Worm (Caenorhabditis elegans) whole organism, late embryonic: ENCODE data around the gene dars-1.

ENCODE experiments used
- K02D7.2 ChIP-seq: sonication (generic microtip); optimal IDR thresholded peaks from 2 replicates; lab custom pipeline; 2017; ENCODE audit warnings: mild to moderate bottlenecking, missing genetic modification characterization, missing compliant biosample characterization
- ahr-1 ChIP-seq: sonication (generic microtip); optimal IDR thresholded peaks from 2 replicates; lab custom pipeline; 2016; ENCODE audit warnings: missing genetic modification characterization, missing compliant biosample characterization
- ceh-2 ChIP-seq: sonication (generic microtip); optimal IDR thresholded peaks from 2 replicates; lab custom pipeline; 2016; ENCODE audit warnings: missing genotype, missing genetic modification characterization, missing compliant biosample characterization
- ceh-31 ChIP-seq: sonication (generic microtip); optimal IDR thresholded peaks from 2 replicates; lab custom pipeline; 2016; ENCODE audit warnings: missing genetic modification characterization, missing compliant biosample characterization
- ceh-34 ChIP-seq: sonication (generic microtip); optimal IDR thresholded peaks from 2 replicates; lab custom pipeline; 2016; ENCODE audit warnings: mild to moderate bottlenecking, missing genetic modification characterization, missing compliant biosample characterization
- ceh-6 ChIP-seq: fragments of 200-800 bp; sonication (Bioruptor generic); optimal IDR thresholded peaks from 2 replicates; lab custom pipeline; 2018; ENCODE audit warnings: mild to moderate bottlenecking, missing genetic modification characterization, missing compliant biosample characterization
- ceh-9 ChIP-seq: sonication (generic microtip); optimal IDR thresholded peaks from 2 replicates; lab custom pipeline; 2016; ENCODE audit warnings: mild to moderate bottlenecking, missing genetic modification characterization, inconsistent platforms, missing compliant biosample characterization
- dmd-4 ChIP-seq: sonication (generic microtip); optimal IDR thresholded peaks from 2 replicates; lab custom pipeline; 2016; ENCODE audit warnings: borderline replicate concordance, missing genetic modification characterization, missing compliant biosample characterization
- elt-2 ChIP-seq: sonication (generic microtip); optimal IDR thresholded peaks from 2 replicates; lab custom pipeline; 2016; ENCODE audit warnings: missing genetic modification reagents, missing genetic modification characterization, missing compliant biosample characterization
- fkh-10 ChIP-seq: fragments of 150-350 bp; optimal IDR thresholded peaks from 2 replicates; lab custom pipeline; 2014; ENCODE audit warnings: missing biosample characterization, missing genetic modification reagents, missing genetic modification characterization
- fkh-6 ChIP-seq: sonication (generic microtip); optimal IDR thresholded peaks from 2 replicates; lab custom pipeline; 2016; ENCODE audit warnings: missing genetic modification characterization, missing compliant biosample characterization
- gmeb-2 ChIP-seq: sonication (generic microtip); optimal IDR thresholded peaks from 2 replicates; lab custom pipeline; 2016; ENCODE audit warnings: missing genetic modification characterization, inconsistent platforms, missing compliant biosample characterization
- hlh-13 ChIP-seq: fragments of 200-800 bp; sonication (Bioruptor generic); optimal IDR thresholded peaks from 2 replicates; lab custom pipeline; 2018; ENCODE audit warnings: mild to moderate bottlenecking, missing genetic modification characterization, missing compliant biosample characterization
- hlh-30 ChIP-seq: sonication (generic microtip); optimal IDR thresholded peaks from 2 replicates; lab custom pipeline; 2017; ENCODE audit warnings: antibody characterized with exemption, missing genetic modification characterization, missing compliant biosample characterization; ENCODE audit not compliant: insufficient read depth
- hlh-6 ChIP-seq: sonication (generic microtip); optimal IDR thresholded peaks from 2 replicates; lab custom pipeline; 2016; ENCODE audit warnings: missing genotype, missing genetic modification characterization, missing compliant biosample characterization
- hlh-8 ChIP-seq: sonication (generic microtip); optimal IDR thresholded peaks from 2 replicates; lab custom pipeline; 2016; ENCODE audit warnings: missing genotype, missing genetic modification characterization, missing compliant biosample characterization
- lin-11 ChIP-seq: fragments of 200-800 bp; sonication (Bioruptor generic); optimal IDR thresholded peaks from 2 replicates; lab custom pipeline; 2018; ENCODE audit warnings: mild to moderate bottlenecking, missing genetic modification characterization, missing compliant biosample characterization
- mec-3 ChIP-seq: sonication (generic microtip); optimal IDR thresholded peaks from 2 replicates; lab custom pipeline; 2016; ENCODE audit warnings: borderline replicate concordance, missing genetic modification characterization, missing compliant biosample characterization
- nfya-1 ChIP-seq: sonication (generic microtip); optimal IDR thresholded peaks from 2 replicates; lab custom pipeline; 2017; ENCODE audit warnings: missing genetic modification characterization, mild to moderate bottlenecking, missing compliant biosample characterization, antibody characterized with exemption, moderate library complexity
- npax-4 ChIP-seq: sonication (generic microtip); optimal IDR thresholded peaks from 2 replicates; lab custom pipeline; 2016; ENCODE audit warnings: missing genetic modification characterization, missing compliant biosample characterization
- pag-3 ChIP-seq: sonication (generic microtip); optimal IDR thresholded peaks from 2 replicates; lab custom pipeline; 2016; ENCODE audit warnings: missing compliant biosample characterization, missing genetic modification characterization, borderline replicate concordance
- ref-2 ChIP-seq: sonication (generic microtip); optimal IDR thresholded peaks from 2 replicates; lab custom pipeline; 2016; ENCODE audit warnings: missing genetic modification characterization, missing compliant biosample characterization
- rnt-1 ChIP-seq: sonication (generic microtip); optimal IDR thresholded peaks from 2 replicates; lab custom pipeline; 2016; ENCODE audit warnings: missing genetic modification characterization, missing compliant biosample characterization
- sdc-2 ChIP-seq: sonication (generic microtip); optimal IDR thresholded peaks from 2 replicates; lab custom pipeline; 2016; ENCODE audit warnings: missing genotype, missing genetic modification characterization, missing compliant biosample characterization
- sox-2 ChIP-seq: fragments of 200-800 bp; sonication (Bioruptor generic); IDR thresholded peaks from 2 replicates; pipeline ENCODE4 v1.3.6; 2022; ENCODE audit warnings: missing genetic modification reagents, missing genetic modification characterization, missing compliant biosample characterization
- sox-4 ChIP-seq: sonication (generic microtip); optimal IDR thresholded peaks from 2 replicates; lab custom pipeline; 2017; ENCODE audit warnings: mild to moderate bottlenecking, missing genetic modification characterization, inconsistent platforms, missing compliant biosample characterization
- tbx-2 ChIP-seq: sonication (generic microtip); optimal IDR thresholded peaks from 2 replicates; lab custom pipeline; 2016; ENCODE audit warnings: missing genetic modification characterization, missing compliant biosample characterization
- tbx-7 ChIP-seq: sonication (generic microtip); optimal IDR thresholded peaks from 2 replicates; lab custom pipeline; 2016; ENCODE audit warnings: missing genotype, missing genetic modification characterization, missing compliant biosample characterization
- unc-42 ChIP-seq: sonication (generic microtip); optimal IDR thresholded peaks from 2 replicates; lab custom pipeline; 2016; ENCODE audit warnings: missing genotype, missing genetic modification characterization, missing compliant biosample characterization

dars-1 gene

DNA sequence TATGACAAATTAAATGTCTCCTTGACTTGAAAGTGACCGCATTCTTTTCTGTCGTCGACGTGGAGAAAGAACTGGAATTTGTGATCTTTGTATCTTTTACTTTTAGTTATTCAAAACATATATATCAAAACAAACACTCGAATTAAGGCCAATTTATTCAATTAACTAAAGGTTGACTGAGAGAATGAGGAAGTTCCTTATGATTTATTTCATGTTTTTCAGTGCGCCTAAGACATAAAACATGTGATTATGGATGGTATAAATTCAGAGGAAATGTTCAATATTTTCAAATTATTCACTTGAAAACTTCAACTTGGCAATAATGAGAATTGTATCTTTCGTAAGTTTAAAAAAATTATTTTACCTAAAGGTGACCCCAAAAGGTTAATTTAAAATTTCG is 22.6 kb upstream of the dars-1 start, which contains the start of gene F55H2.8:
Gene F55H2.8 (plus strand): TSS at position 301 of the 400 bp plus-strand sequence.
- TF ChIP-seq hlh-30 (tag; lab: Kevin White, UChicago): no peak
- no peak for TF ChIP-seq K02D7.2 (tag; lab: Kevin White, UChicago)

ce11 chrIII:9513006-9513405 is 22.0 kb upstream of the dars-1 start:
- TF ChIP-seq hlh-13: no peak
- TF ChIP-seq ceh-9 (tag; lab: Kevin White, UChicago): no peak
- no peak for TF ChIP-seq fkh-6 (tag; lab: Kevin White, UChicago)
- no peak for TF ChIP-seq gmeb-2 (tag; lab: Kevin White, UChicago)
- TF ChIP-seq sox-2 (GFP tag; lab: Robert Waterston, UW): no peak
- TF ChIP-seq sdc-2 (tag; lab: Kevin White, UChicago): no peak
- no peak for TF ChIP-seq tbx-7
- TF ChIP-seq ref-2: no peak
- no peak for TF ChIP-seq mec-3
- TF ChIP-seq elt-2 (tag; lab: Kevin White, UChicago): no peak
- no peak for TF ChIP-seq rnt-1 (tag; lab: Kevin White, UChicago)
- TF ChIP-seq tbx-2 (tag; lab: Kevin White, UChicago): no peak
- TF ChIP-seq, all 69 proteins: peak for 0

DNA sequence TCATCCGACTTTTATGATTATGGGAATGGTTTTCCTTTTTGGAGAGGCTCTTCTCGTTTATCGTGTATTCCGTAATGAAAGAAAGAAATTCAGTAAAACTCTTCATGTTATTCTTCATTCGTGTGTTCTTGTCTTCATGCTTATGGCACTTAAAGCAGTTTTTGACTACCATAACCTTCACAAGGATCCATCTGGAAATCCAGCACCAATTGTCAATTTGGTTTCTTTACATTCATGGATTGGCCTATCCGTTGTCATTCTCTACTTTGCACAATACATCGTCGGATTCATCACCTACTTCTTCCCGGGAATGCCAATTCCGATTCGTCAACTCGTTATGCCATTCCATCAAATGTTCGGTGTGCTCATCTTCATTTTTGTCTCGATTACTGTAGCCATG is 20.6 kb upstream of the dars-1 start:
- no peak for TF ChIP-seq unc-42 (tag; lab: Kevin White, UChicago)
- no peak for TF ChIP-seq hlh-6
- no peak for TF ChIP-seq npax-4 (tag; lab: Kevin White, UChicago)
- TF ChIP-seq rnt-1 (tag; lab: Kevin White, UChicago): no peak
- TF ChIP-seq sox-4: no peak

DNA sequence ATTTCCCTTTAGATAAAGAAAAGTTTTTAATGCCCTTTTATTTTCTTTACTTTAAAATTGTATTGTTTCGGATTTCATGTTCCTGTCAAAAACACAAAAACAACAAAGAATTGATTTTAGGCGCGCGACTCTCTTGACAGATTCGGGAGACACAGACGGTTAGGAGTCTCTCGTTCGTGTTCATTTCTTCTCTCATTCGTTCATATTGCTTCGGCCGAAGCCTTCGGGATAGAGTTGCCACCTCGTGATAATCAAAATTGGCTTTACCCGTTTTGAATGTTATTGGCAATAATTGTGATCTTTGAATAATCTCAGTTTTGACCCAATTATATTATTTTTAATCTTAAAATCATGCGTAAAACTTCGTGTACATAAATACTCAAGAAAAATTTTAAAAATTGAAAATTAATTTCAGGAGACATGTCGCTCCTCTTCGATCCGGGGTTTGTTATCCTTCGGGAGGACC is 20.1 kb upstream of the dars-1 start, which contains the start of gene F55H2.5:
Gene F55H2.5 (plus strand): TSS at position 416 of the 466 bp plus-strand sequence.
- TF ChIP-seq ceh-6 (GFP tag; lab: Kevin White, UChicago): no peak
- TF ChIP-seq hlh-30 (tag; lab: Kevin White, UChicago): no peak
- no peak for TF ChIP-seq tbx-7
- no peak for TF ChIP-seq fkh-6 (tag; lab: Kevin White, UChicago)
- no peak for TF ChIP-seq ahr-1 (tag; lab: Kevin White, UChicago)
- no peak for TF ChIP-seq K02D7.2 (tag; lab: Kevin White, UChicago)
- TF ChIP-seq ceh-9 (tag; lab: Kevin White, UChicago): no peak
- no peak for TF ChIP-seq ceh-31
- TF ChIP-seq lin-11 (tag; lab: Kevin White, UChicago): no peak
- TF ChIP-seq ceh-34: no peak
- no peak for TF ChIP-seq ceh-2 (tag; lab: Kevin White, UChicago)
- no peak for TF ChIP-seq hlh-8 (tag; lab: Kevin White, UChicago)
- TF ChIP-seq sdc-2 (tag; lab: Kevin White, UChicago): no peak

- peak; percentile 11 for TF ChIP-seq ceh-34
- peak; percentile 81 for TF ChIP-seq unc-42 (tag; lab: Kevin White, UChicago)
- TF ChIP-seq dmd-4 (tag; lab: Kevin White, UChicago): no peak
These were observed 18.9 kb upstream of the dars-1 start for ce11 chrIII:9509764-9510370.

- TF ChIP-seq hlh-30 (tag; lab: Kevin White, UChicago) (peak; percentile 79), fkh-10 (no peak), nfya-1 (peak; percentile 40), pag-3 (tag; lab: Kevin White, UChicago) (no peak)
These were observed 16.8 kb upstream of the dars-1 start, which contains the start of gene vha-14 for ce11 chrIII:9507799-9508198. Gene vha-14 (plus strand): TSS chrIII:9508100.
